Fruit fly (Drosophila melanogaster): Measurements from ENCODE around the gene daed.
A peak's percentile ranks its signal among the peaks of the same experiment; 100 is the strongest.

The daed gene

dm6 chr2L:2249578-2249977 lies 33.5 kb upstream of the daed start (continued):
- TF ChIP-seq gce (GFP tag; IDR thresholded peaks at IDR 0.05) (0 out of 3 replicates have a peak, but pooled peaks have one; percentile 7), gem (tag; optimal IDR thresholded peaks at IDR 0.05) (peak; percentile 23), CG6689 (GFP tag; IDR thresholded peaks at IDR 0.05) (0 out of 2 replicates have a peak, but pooled peaks have one; percentile 27), CG5245 (GFP tag; optimal IDR thresholded peaks at IDR 0.05) (no peak), dm (GFP tag; optimal IDR thresholded peaks at IDR 0.05) (no peak), CG10654 (GFP tag; optimal IDR thresholded peaks at IDR 0.05) (no peak), CG17328 (GFP tag; IDR thresholded peaks at IDR 0.05) (0 out of 2 replicates have a peak, but pooled peaks have one; percentile 39), jing (GFP tag; optimal IDR thresholded peaks at IDR 0.05) (no peak), row (GFP tag; IDR thresholded peaks at IDR 0.05) (peak; percentile 32; the same call in 2 of the 3 replicates)

dm6 chr2L:2242783-2243182 lies 26.7 kb upstream of the daed start:
- TF ChIP-seq CG15696 (tag; optimal IDR thresholded peaks at IDR 0.05): no peak
- TF ChIP-seq Mrtf (GFP tag; IDR thresholded peaks at IDR 0.05): no peak
- no peak for TF ChIP-seq CG34224 (GFP tag; IDR thresholded peaks at IDR 0.05; ENCODE audit: partially characterized antibody)
- TF ChIP-seq scrt (GFP tag; optimal IDR thresholded peaks at IDR 0.05): no peak
- no peak for TF ChIP-seq Six4 (GFP tag; optimal IDR thresholded peaks at IDR 0.05)

DNA sequence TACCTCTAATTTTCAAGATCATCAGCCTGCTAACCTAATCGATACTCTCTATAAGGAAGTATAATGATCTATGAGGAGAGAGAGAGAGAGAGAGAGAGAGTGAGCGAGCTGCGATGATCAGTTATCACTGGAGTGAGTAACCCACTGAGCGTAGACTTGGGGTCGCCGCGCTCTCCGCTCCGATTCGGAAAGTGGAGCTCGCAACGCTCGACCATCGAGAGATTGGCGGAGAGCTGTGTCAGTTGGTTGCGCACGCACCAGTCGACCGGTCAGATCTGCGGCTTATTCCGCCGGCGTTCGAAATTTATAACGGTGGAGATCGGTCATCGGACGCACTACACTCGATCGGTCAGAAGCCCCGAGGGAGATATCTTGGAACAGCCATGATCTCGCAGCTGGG lies 26.0 kb upstream of the daed start, which contains the start of gene CG4267:
TSS of gene CG4267 (plus strand) at position 240 of the 400 bp plus-strand sequence.
- TF ChIP-seq CG1024 (GFP tag; IDR thresholded peaks at IDR 0.05): no peak
- no peak for TF ChIP-seq caup (GFP tag; optimal IDR thresholded peaks at IDR 0.05; ENCODE audit: severe bottlenecking)
- peak; percentile 90; the same call in 3 of the 4 replicates for TF ChIP-seq chinmo (GFP tag; IDR thresholded peaks at IDR 0.05; ENCODE audit: partially characterized antibody)
- TF ChIP-seq CG6813 (GFP tag; optimal IDR thresholded peaks at IDR 0.05): no peak
- no peak for TF ChIP-seq ERR (GFP tag; optimal IDR thresholded peaks at IDR 0.05)
- TF ChIP-seq CG13287 (GFP tag; IDR thresholded peaks at IDR 0.05; ENCODE audit: partially characterized antibody): peak; percentile 50
- no peak for TF ChIP-seq CG16863 (GFP tag; optimal IDR thresholded peaks at IDR 0.05)
- no peak for TF ChIP-seq dpn (GFP tag; optimal IDR thresholded peaks at IDR 0.05)
- no peak for TF ChIP-seq tll (GFP tag; optimal IDR thresholded peaks at IDR 0.05)
- no peak for TF ChIP-seq CG15269 (tag; optimal IDR thresholded peaks at IDR 0.05)
- peak; percentile 63 for TF ChIP-seq Dll (GFP tag; IDR thresholded peaks at IDR 0.05; ENCODE audit: partially characterized antibody)
- TF ChIP-seq slbo (GFP tag; IDR thresholded peaks at IDR 0.05): 0 out of 2 replicates have a peak, but pooled peaks have one; percentile 24
- no peak for TF ChIP-seq hkb (optimal IDR thresholded peaks at IDR 0.05)
- TF ChIP-seq hkb (GFP tag; IDR thresholded peaks at IDR 0.05): 0 out of 2 replicates have a peak, but pooled peaks have one; percentile 31
- peak; percentile 50 for TF ChIP-seq hbn (GFP tag; IDR thresholded peaks at IDR 0.05; ENCODE audit: partially characterized antibody)
- TF ChIP-seq gro (GFP tag; optimal IDR thresholded peaks at IDR 0.05): peak; percentile 40
- peak; percentile 34; the same call in 1 of the 2 replicates for TF ChIP-seq Bgb (GFP tag; IDR thresholded peaks at IDR 0.05; ENCODE audit: partially characterized antibody)
- no peak for TF ChIP-seq Neu2 (GFP tag; optimal IDR thresholded peaks at IDR 0.05; ENCODE audit: borderline replicate concordance)
- no peak for TF ChIP-seq fru (optimal IDR thresholded peaks at IDR 0.05)
- TF ChIP-seq ftz-f1 (GFP tag; optimal IDR thresholded peaks at IDR 0.05): peak; percentile 45
- TF ChIP-seq Abd-B (GFP tag; optimal IDR thresholded peaks at IDR 0.05): no peak
- 0 out of 2 replicates have a peak, but pooled peaks have one; percentile 22 for TF ChIP-seq Drgx (GFP tag; IDR thresholded peaks at IDR 0.05)
- TF ChIP-seq gce (GFP tag; IDR thresholded peaks at IDR 0.05): 0 out of 3 replicates have a peak, but pooled peaks have one; percentile 9
- TF ChIP-seq twi (tag; optimal IDR thresholded peaks at IDR 0.05): no peak
- TF ChIP-seq dm (GFP tag; optimal IDR thresholded peaks at IDR 0.05): no peak
- TF ChIP-seq ato (GFP tag; IDR thresholded peaks at IDR 0.05; ENCODE audit: partially characterized antibody): no peak
- TF ChIP-seq CG9609 (GFP tag; optimal IDR thresholded peaks at IDR 0.05): no peak
- no peak for TF ChIP-seq CG11695 (GFP tag; IDR thresholded peaks at IDR 0.05)
- no peak for TF ChIP-seq CG10209 (GFP tag; optimal IDR thresholded peaks at IDR 0.05)
- TF ChIP-seq CG7987 (GFP tag; optimal IDR thresholded peaks at IDR 0.05): no peak
- no peak for TF ChIP-seq Awh (GFP tag; IDR thresholded peaks at IDR 0.05)
- 0 out of 3 replicates have a peak, but pooled peaks have one; percentile 27 for TF ChIP-seq ken (GFP tag; IDR thresholded peaks at IDR 0.05)
- TF ChIP-seq Jarid2 (GFP tag; optimal IDR thresholded peaks at IDR 0.05): peak; percentile 80
- TF ChIP-seq Med (GFP tag): peak; percentile 80
- peak; percentile 34 for TF ChIP-seq unc-4 (GFP tag; IDR thresholded peaks at IDR 0.05; ENCODE audit: partially characterized antibody)
